Worm (Caenorhabditis elegans): Measurements from ENCODE around the gene F43E2.1.
A peak's percentile ranks its signal among the peaks of the same experiment; 100 is the strongest.

Gene F43E2.1

DNA sequence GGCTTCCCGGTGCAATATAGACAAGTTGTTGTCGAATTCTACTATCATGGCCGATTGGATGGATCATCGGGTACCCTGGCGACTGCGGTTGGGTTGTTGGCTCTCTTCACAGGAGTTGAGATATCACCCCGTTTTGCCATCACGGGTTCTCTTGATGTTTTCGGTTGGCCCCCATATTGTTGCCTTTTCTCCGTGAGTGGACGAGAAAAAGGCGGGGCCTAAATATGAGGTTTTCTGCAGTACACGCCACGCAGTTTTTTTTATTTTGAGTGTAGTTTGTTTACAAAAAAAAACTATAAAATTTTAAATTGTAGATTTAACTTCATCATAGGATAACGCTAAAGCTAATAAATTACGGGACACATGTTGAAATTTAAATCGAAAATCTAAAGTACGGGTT lies 2.7 kb upstream of the F43E2.1 start:
- 0 out of 2 replicates have a peak, but pooled peaks have one; percentile 27 for TF ChIP-seq F26F4.8 (GFP tag; conservative IDR thresholded peaks at IDR 0.05)
- TF ChIP-seq Y48G9A.11 (GFP tag; IDR thresholded peaks at IDR 0.05), result 0 out of 2 replicates have a peak, but pooled peaks have one; percentile 22
- TF ChIP-seq arid-1 (GFP tag; conservative IDR thresholded peaks at IDR 0.05), result peak; percentile 29; the same call in 1 of the 2 replicates
- peak; percentile 46 for TF ChIP-seq lin-38 (GFP tag; IDR thresholded peaks at IDR 0.05)

DNA sequence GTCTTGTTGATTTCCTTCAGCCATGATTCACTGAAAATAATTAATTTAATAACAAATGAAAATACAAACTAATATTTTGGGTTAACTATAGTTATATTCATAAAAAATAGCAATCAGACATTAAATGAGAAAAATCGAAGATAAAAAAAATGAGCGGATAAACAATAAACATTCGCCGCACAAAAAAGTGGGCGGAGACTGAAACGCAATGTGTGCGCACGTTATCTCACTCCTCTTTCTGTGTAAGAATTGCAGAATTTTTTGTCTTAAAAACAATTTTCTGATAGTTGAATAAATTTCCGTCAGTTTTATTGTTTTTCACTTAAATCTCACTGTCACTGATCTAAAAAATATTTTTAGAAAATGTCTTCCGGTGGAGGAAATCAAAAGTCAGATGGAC lies 937 bp upstream of the F43E2.1 start, which contains the start of the genes mtch-1 and rpb-4:
Gene mtch-1 (minus strand): TSS at position 24 of the 400 bp plus-strand sequence.
Gene rpb-4 (plus strand): TSS at position 353 of the 400 bp plus-strand sequence.
- no peak for TF ChIP-seq lin-15B (tag; optimal IDR thresholded peaks at IDR 0.05)
- TF ChIP-seq nhr-76 (tag; optimal IDR thresholded peaks at IDR 0.05), result no peak
- TF ChIP-seq ceh-62 (tag; optimal IDR thresholded peaks at IDR 0.05), result no peak
- no peak for TF ChIP-seq lin-38 (GFP tag; IDR thresholded peaks at IDR 0.05)
- no peak for TF ChIP-seq lin-39 (tag; optimal IDR thresholded peaks at IDR 0.05)
- no peak for TF ChIP-seq ces-1 (GFP tag; optimal IDR thresholded peaks at IDR 0.05)
- TF ChIP-seq daf-8 (GFP tag; IDR thresholded peaks at IDR 0.05), result no peak
- peak; percentile 18 for TF ChIP-seq unc-130 (GFP tag; optimal IDR thresholded peaks at IDR 0.05)
- TF ChIP-seq tra-1 (GFP tag; IDR thresholded peaks at IDR 0.05), result no peak
- TF ChIP-seq attf-4 (tag; optimal IDR thresholded peaks at IDR 0.05), result no peak
- peak; percentile 75 for TF ChIP-seq mes-2 (tag; optimal IDR thresholded peaks at IDR 0.05; ENCODE audit: poor library complexity, severe bottlenecking)
- no peak for TF ChIP-seq spr-3 (GFP tag; optimal IDR thresholded peaks at IDR 0.05)
- TF ChIP-seq nhr-10 (tag; optimal IDR thresholded peaks at IDR 0.05), result no peak
- TF ChIP-seq vab-7 (GFP tag; IDR thresholded peaks at IDR 0.05), result no peak
- no peak for TF ChIP-seq F37D6.2 (tag; optimal IDR thresholded peaks at IDR 0.05)
- TF ChIP-seq unc-62 (GFP tag; optimal IDR thresholded peaks at IDR 0.05 in 1 of 2), result no peak
- TF ChIP-seq unc-62 (tag; optimal IDR thresholded peaks at IDR 0.05), result no peak
- no peak for TF ChIP-seq nhr-111 (GFP tag; optimal IDR thresholded peaks at IDR 0.05)
- no peak for TF ChIP-seq mdl-1 (tag; optimal IDR thresholded peaks at IDR 0.05)
- no peak for TF ChIP-seq dmd-8 (GFP tag; IDR thresholded peaks at IDR 0.05)
- no peak for TF ChIP-seq madf-5 (GFP tag; IDR thresholded peaks at IDR 0.05)
- no peak for TF ChIP-seq aly-2 (tag; optimal IDR thresholded peaks at IDR 0.05)
- peak in 1 of 2 experiments; percentile 62 for TF ChIP-seq lsy-2 (tag; optimal IDR thresholded peaks at IDR 0.05)
- TF ChIP-seq daf-19 (GFP tag; conservative IDR thresholded peaks at IDR 0.05), result no peak; the same call in 1 of the 2 replicates
- TF ChIP-seq zag-1 (tag; optimal IDR thresholded peaks at IDR 0.05), result no peak
- TF ChIP-seq saeg-2 (GFP tag; IDR thresholded peaks at IDR 0.05), result no peak
- no peak for TF ChIP-seq Y105C5A.15 (GFP tag; IDR thresholded peaks at IDR 0.05)
- TF ChIP-seq pha-4 (GFP tag; IDR thresholded peaks at IDR 0.05), result no peak
- peak; percentile 50 for TF ChIP-seq pha-4 (tag; optimal IDR thresholded peaks at IDR 0.05)
- TF ChIP-seq sdz-12 (GFP tag; optimal IDR thresholded peaks at IDR 0.05), result no peak
- TF ChIP-seq Y75B8A.6 (GFP tag; IDR thresholded peaks at IDR 0.05), result no peak
- no peak for TF ChIP-seq daf-12 (tag; optimal IDR thresholded peaks at IDR 0.05)
- no peak for TF ChIP-seq ZK546.5 (tag; optimal IDR thresholded peaks at IDR 0.05)
- no peak for TF ChIP-seq mdt-29 (GFP tag; IDR thresholded peaks at IDR 0.05)
- no peak for TF ChIP-seq skn-1 (tag; optimal IDR thresholded peaks at IDR 0.05)
- TF ChIP-seq daf-16 (GFP tag; optimal IDR thresholded peaks at IDR 0.05), result peak in 1 of 2 experiments; percentile 50
- TF ChIP-seq daf-16 (tag; optimal IDR thresholded peaks at IDR 0.05), result peak; percentile 93
- TF ChIP-seq R02D3.7 (tag; optimal IDR thresholded peaks at IDR 0.05), result no peak
- no peak for TF ChIP-seq spr-1 (tag; optimal IDR thresholded peaks at IDR 0.05)
- no peak for TF ChIP-seq lin-29 (GFP tag; IDR thresholded peaks at IDR 0.05)
- no peak for TF ChIP-seq nhr-48 (tag; optimal IDR thresholded peaks at IDR 0.05)
- TF ChIP-seq ZK337.2 (GFP tag; IDR thresholded peaks at IDR 0.05), result no peak
- no peak for TF ChIP-seq hif-1 (tag; optimal IDR thresholded peaks at IDR 0.05)
- TF ChIP-seq snpc-4 (tag; optimal IDR thresholded peaks at IDR 0.05), result no peak
- no peak for TF ChIP-seq nhr-41 (GFP tag; IDR thresholded peaks at IDR 0.05)
- TF ChIP-seq ctbp-1 (GFP tag; IDR thresholded peaks at IDR 0.05), result no peak
- TF ChIP-seq ceh-44 (GFP tag; IDR thresholded peaks at IDR 0.05), result no peak
- no peak for TF ChIP-seq fkh-10 (GFP tag; optimal IDR thresholded peaks at IDR 0.05)

All from whole organism, L4 larva.